Fruit fly (Drosophila melanogaster) whole organism, embryonic: ENCODE data around the gene CG5171.

Source experiments
- Bgb ChIP-seq: fragments of 200-800 bp; sonication (Bioruptor generic); IDR thresholded peaks from 2 replicates; pipeline ENCODE4 v1.3.6; 2022; ENCODE audit warnings: missing biosample characterization, missing genetic modification characterization; ENCODE audit not compliant: partially characterized antibody
- CG11085 ChIP-seq: fragments of 200-800 bp; sonication (Bioruptor generic); IDR thresholded peaks from 2 replicates; pipeline ENCODE4 v1.3.6; 2022; ENCODE audit warnings: missing biosample characterization, missing genetic modification characterization
- CG12769 ChIP-seq: fragments of 200-800 bp; sonication (Bioruptor generic); optimal IDR thresholded peaks from 2 replicates; lab custom pipeline; 2019; ENCODE audit warnings: missing biosample characterization, mild to moderate bottlenecking, missing genetic modification characterization, moderate library complexity
- CG13894 ChIP-seq: fragments of 200-800 bp; sonication (Bioruptor generic); optimal IDR thresholded peaks from 3 replicates; lab custom pipeline; 2018; ENCODE audit warnings: missing biosample characterization, mild to moderate bottlenecking, missing genetic modification characterization, moderate library complexity
- CG14860 ChIP-seq: fragments of 200-800 bp; sonication (Bioruptor generic); IDR thresholded peaks from 3 replicates; pipeline ENCODE4 v1.3.6; 2022; ENCODE audit warnings: missing biosample characterization, missing genetic modification characterization; ENCODE audit not compliant: partially characterized antibody
- CG1603 ChIP-seq: fragments of 200-800 bp; sonication (Bioruptor generic); optimal IDR thresholded peaks from 2 replicates; lab custom pipeline; 2019; ENCODE audit warnings: missing biosample characterization, mild to moderate bottlenecking, missing genetic modification characterization, moderate library complexity
- CG16815 ChIP-seq: fragments of 200-800 bp; sonication (Bioruptor generic); optimal IDR thresholded peaks from 3 replicates; lab custom pipeline; 2017; ENCODE audit warnings: missing biosample characterization, mild to moderate bottlenecking, missing genetic modification characterization
- CG31388 ChIP-seq: fragments of 200-800 bp; sonication (Bioruptor generic); optimal IDR thresholded peaks from 2 replicates; lab custom pipeline; 2016; ENCODE audit warnings: missing biosample characterization, missing genetic modification characterization
- CG4404 ChIP-seq: fragments of 200-800 bp; sonication (Bioruptor generic); IDR thresholded peaks from 2 replicates; pipeline ENCODE4 v1.3.6; 2022; ENCODE audit warnings: missing biosample characterization, missing genetic modification characterization
- CG4424 ChIP-seq: fragments of 200-800 bp; sonication (Bioruptor generic); optimal IDR thresholded peaks from 3 replicates; lab custom pipeline; 2016; ENCODE audit warnings: missing biosample characterization, missing genetic modification characterization
- CG8765 ChIP-seq: fragments of 200-800 bp; sonication (Bioruptor generic); IDR thresholded peaks from 2 replicates; pipeline ENCODE4 v1.3.6; 2022; ENCODE audit warnings: missing biosample characterization, missing genetic modification characterization
- CTCF ChIP-seq: fragments of 200-800 bp; sonication (Bioruptor generic); optimal IDR thresholded peaks from 2 replicates; lab custom pipeline; 2017; ENCODE audit warnings: missing biosample characterization, mild to moderate bottlenecking, missing genetic modification characterization, moderate library complexity
- Deaf1 ChIP-seq: fragments of 200-800 bp; optimal IDR thresholded peaks from 3 replicates; lab custom pipeline; 2019; ENCODE audit warnings: missing biosample characterization, mild to moderate bottlenecking, missing genetic modification characterization, moderate library complexity
- Dip2 ChIP-seq: fragments of 200-800 bp; sonication (Bioruptor generic); IDR thresholded peaks from 2 replicates; pipeline ENCODE4 v1.3.6; 2022; ENCODE audit warnings: missing biosample characterization, missing genetic modification characterization
- Drgx ChIP-seq: fragments of 200-800 bp; sonication (Bioruptor generic); IDR thresholded peaks from 2 replicates; pipeline ENCODE4 v1.3.6; 2022; ENCODE audit warnings: missing biosample characterization, missing genetic modification characterization
- Ets65A ChIP-seq: fragments of 200-800 bp; sonication (Bioruptor generic); peaks from one replicate; lab custom pipeline; 2016; ENCODE audit warnings: missing biosample characterization, missing genetic modification characterization
- Hr78 ChIP-seq, 2 experiments: fragments of 200-800 bp in 1 of 2; fragments of >200 bp in 1 of 2; sonication (Bioruptor generic) in 1 of 2; optimal IDR thresholded peaks; 2 replicates each; lab custom pipeline; 2017 to 2019; ENCODE audit warnings: missing biosample characterization in 2 of 2, missing genetic modification characterization in 2 of 2, mild to moderate bottlenecking in 1 of 2, moderate library complexity in 1 of 2
- Med ChIP-seq: fragments of 200-800 bp; sonication (Bioruptor generic); peaks from one replicate; lab custom pipeline; 2016; ENCODE audit warnings: missing biosample characterization, missing genetic modification characterization, mild to moderate bottlenecking, inconsistent platforms, moderate library complexity
- Nf-YC ChIP-seq: fragments of 200-800 bp; optimal IDR thresholded peaks from 3 replicates; lab custom pipeline; 2019; ENCODE audit warnings: missing biosample characterization, mild to moderate bottlenecking, missing genetic modification characterization, moderate library complexity
- Optix ChIP-seq: fragments of 200-800 bp; sonication (Bioruptor generic); IDR thresholded peaks from 3 replicates; pipeline ENCODE4 v1.3.6; 2022; ENCODE audit warnings: missing biosample characterization, missing genetic modification characterization
- Xrp1 ChIP-seq: fragments of 200-800 bp; sonication (Bioruptor generic); IDR thresholded peaks from 2 replicates; pipeline ENCODE4 v1.3.6; 2022; ENCODE audit warnings: missing biosample characterization, missing genetic modification characterization
- br ChIP-seq: fragments of >200 bp; optimal IDR thresholded peaks from 2 replicates; lab custom pipeline; 2017
- bsh ChIP-seq, 2 experiments: fragments of 200-800 bp; sonication (Bioruptor generic); optimal IDR thresholded peaks; 2 replicates each; lab custom pipeline; 2017 to 2018; ENCODE audit warnings: mild to moderate bottlenecking in 2 of 2, missing biosample characterization in 2 of 2, missing genetic modification characterization in 2 of 2, moderate library complexity in 1 of 2
- corto ChIP-seq: fragments of 200-800 bp; sonication (Bioruptor generic); optimal IDR thresholded peaks from 2 replicates; lab custom pipeline; 2016; ENCODE audit warnings: missing biosample characterization, mild to moderate bottlenecking, missing genetic modification characterization, moderate library complexity
- dan ChIP-seq: fragments of 200-800 bp; sonication (Bioruptor generic); IDR thresholded peaks from 2 replicates; pipeline ENCODE4 v1.3.6; 2022; ENCODE audit warnings: missing biosample characterization, missing genetic modification characterization
- dati ChIP-seq: fragments of 200-800 bp; sonication (Bioruptor generic); IDR thresholded peaks from 2 replicates; pipeline ENCODE4 v1.3.6; 2022; ENCODE audit warnings: missing biosample characterization, missing genetic modification characterization
- dm ChIP-seq: fragments of 200-800 bp; sonication (Bioruptor generic); optimal IDR thresholded peaks from 3 replicates; lab custom pipeline; 2016; ENCODE audit warnings: missing biosample characterization, missing genetic modification characterization
- dmrt11E ChIP-seq: fragments of 200-800 bp; sonication (Bioruptor generic); optimal IDR thresholded peaks from 3 replicates; lab custom pipeline; 2018; ENCODE audit warnings: missing biosample characterization, mild to moderate bottlenecking, missing genetic modification characterization, moderate library complexity
- eve ChIP-seq, 2 experiments: fragments of >200 bp; optimal IDR thresholded peaks; 2 replicates each; lab custom pipeline; 2017; ENCODE audit warnings: missing biosample characterization in 2 of 2, missing genetic modification characterization in 2 of 2
- ewg ChIP-seq: fragments of 200-800 bp; sonication (Bioruptor generic); optimal IDR thresholded peaks from 3 replicates; lab custom pipeline; 2017; ENCODE audit warnings: mild to moderate bottlenecking, missing biosample characterization, missing genetic modification reagents, missing genetic modification characterization
- fru ChIP-seq: fragments of >200 bp; optimal IDR thresholded peaks from 2 replicates; lab custom pipeline; 2017
- lbe ChIP-seq: fragments of 200-800 bp; sonication (Bioruptor generic); optimal IDR thresholded peaks from 2 replicates; lab custom pipeline; 2016; ENCODE audit warnings: missing biosample characterization, mild to moderate bottlenecking, missing genetic modification characterization
- mld ChIP-seq: fragments of 200-800 bp; sonication (Bioruptor generic); IDR thresholded peaks from 3 replicates; pipeline ENCODE4 v1.3.6; 2022; ENCODE audit warnings: missing biosample characterization, missing genetic modification characterization; ENCODE audit not compliant: partially characterized antibody
- nom ChIP-seq: fragments of 200-800 bp; sonication (Bioruptor generic); optimal IDR thresholded peaks from 2 replicates; lab custom pipeline; 2017; ENCODE audit warnings: missing biosample characterization, missing genetic modification characterization, mild to moderate bottlenecking, moderate library complexity, missing genetic modification reagents
- pb ChIP-seq: fragments of 200-800 bp; sonication (Bioruptor generic); optimal IDR thresholded peaks from 3 replicates; lab custom pipeline; 2016; ENCODE audit warnings: missing biosample characterization, missing genetic modification characterization
- prd ChIP-seq, 3 experiments: fragments of >200 bp in 2 of 3; fragments of 200-800 bp in 1 of 3; sonication (Bioruptor generic) in 1 of 3; optimal IDR thresholded peaks in 2 of 3; IDR thresholded peaks in 1 of 3; 2 replicates in 2 of 3; 3 replicates in 1 of 3; pipeline versions ENCODE4 v1.3.6 to Lab custom; 2017 to 2022; ENCODE audit warnings: missing biosample characterization in 1 of 3, missing genetic modification characterization in 1 of 3
- sens ChIP-seq: fragments of 200-800 bp; sonication (Bioruptor generic); peaks from one replicate; lab custom pipeline; 2016; ENCODE audit warnings: missing biosample characterization, missing genetic modification characterization
- sisA ChIP-seq: fragments of 200-800 bp; sonication (Bioruptor generic); IDR thresholded peaks from 2 replicates; pipeline ENCODE4 v1.3.6; 2022; ENCODE audit warnings: missing biosample characterization, missing genetic modification characterization

Gene CG5171

dm6 chr2L:7352775-7353187 is 48.4 kb upstream of the CG5171 start (continued):
- TF ChIP-seq dm (GFP tag; lab: Kevin White, UChicago) (no peak), Hr78 (GFP tag; optimal IDR thresholded peaks at IDR 0.05; lab: Kevin White, UChicago) (no peak)

- TF ChIP-seq pb (no peak), CG16815 (peak; percentile 12), corto (GFP tag; lab: Kevin White, UChicago) (peak; percentile 89), br (lab: Kevin White, UChicago) (no peak), CG4404 (GFP tag; lab: Robert Waterston, UW) (0 out of 2 replicates have a peak, but pooled peaks have one; percentile 27), nom (GFP tag; lab: Kevin White, UChicago) (peak; percentile 97), CG14860 (0 out of 3 replicates have a peak, but pooled peaks have one; percentile 18), CG12769 (no peak), dati (GFP tag; lab: Robert Waterston, UW) (0 out of 2 replicates have a peak, but pooled peaks have one; percentile 11), bsh (GFP tag; optimal IDR thresholded peaks at IDR 0.05; lab: Kevin White, UChicago) (peak in 1 of 2 experiments; percentile 89), fru (lab: Kevin White, UChicago) (no peak), Drgx (GFP tag; lab: Robert Waterston, UW) (peak; percentile 71), CG1603 (tag; lab: Kevin White, UChicago) (peak; percentile 17), CG8765 (GFP tag; lab: Robert Waterston, UW) (no peak), CG11085 (GFP tag; lab: Robert Waterston, UW) (no peak), Xrp1 (peak; percentile 55; the same call in 1 of the 2 replicates), Ets65A (peak; percentile 89), prd (optimal IDR thresholded peaks at IDR 0.05; lab: Kevin White, UChicago) (no peak), prd (GFP tag; IDR thresholded peaks at IDR 0.05; lab: Robert Waterston, UW) (peak; percentile 23; the same call in 1 of the 3 replicates), sens (peak; percentile 41), mld (no peak), sisA (GFP tag; lab: Robert Waterston, UW) (0 out of 2 replicates have a peak, but pooled peaks have one; percentile 25), lbe (GFP tag; lab: Kevin White, UChicago) (peak; percentile 89), dmrt11E (tag; lab: Kevin White, UChicago) (peak; percentile 51), CG13894 (no peak), Med (GFP tag; lab: Kevin White, UChicago) (no peak)
Measured at dm6 chr2L:7358008-7358582, 43.0 kb upstream of the CG5171 start.

dm6 chr2L:7358788-7359187 is 42.3 kb upstream of the CG5171 start:
- TF ChIP-seq Optix (GFP tag; lab: Robert Waterston, UW) (no peak), CTCF (no peak), bsh (GFP tag; optimal IDR thresholded peaks at IDR 0.05; lab: Kevin White, UChicago) (no peak), Nf-YC (tag; lab: Kevin White, UChicago) (peak; percentile 74), ewg (peak; percentile 78), CG4424 (GFP tag; lab: Kevin White, UChicago) (no peak), eve (GFP tag; optimal IDR thresholded peaks at IDR 0.05; lab: Kevin White, UChicago) (no peak), dan (GFP tag; lab: Robert Waterston, UW) (no peak), Bgb (GFP tag; lab: Robert Waterston, UW) (no peak), CG31388 (GFP tag; lab: Kevin White, UChicago) (no peak), Dip2 (GFP tag; lab: Robert Waterston, UW) (no peak), Deaf1 (tag; lab: Kevin White, UChicago) (peak; percentile 6)
